4 fruit fly cellular contexts compared by ENCODE assay signal in the genomic region with DNA sequence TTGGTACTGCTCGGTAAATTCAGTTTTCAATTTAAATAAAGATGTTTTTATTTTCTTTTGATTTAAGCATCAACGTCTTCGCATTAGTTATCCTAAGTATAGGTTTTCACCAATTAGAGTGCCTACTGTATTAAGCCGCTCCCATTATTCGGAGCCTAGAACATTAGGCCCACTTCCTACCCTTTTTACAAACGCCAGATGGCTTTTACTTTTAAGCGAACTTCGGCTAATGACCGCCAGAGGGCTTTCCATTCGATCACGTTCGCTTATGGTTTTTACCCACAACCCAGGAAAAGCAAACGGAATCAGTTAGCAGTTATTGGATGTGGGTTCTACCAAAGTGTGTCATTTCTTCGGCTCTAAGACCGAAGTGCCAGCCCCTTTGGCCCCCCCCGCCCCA.
TF ChIP-seq lines count a peak whose summit lies in the region.

No protein-coding gene starts in this region.

- peak; percentile 89 to 91 for TF ChIP-seq CTCF in S2 (optimal IDR thresholded peaks at IDR 0.05; lab: Kevin White, UChicago)
- TF ChIP-seq CTCF in whole organism, embryonic (GFP tag; optimal IDR thresholded peaks at IDR 0.05; lab: Kevin White, UChicago): peak; percentile 93

TF ChIP-seq in whole organism, adult, 20 proteins besides CTCF, POLR2A, EP300 and RAD21:
- TF ChIP-seq pad (GFP tag; optimal IDR thresholded peaks at IDR 0.05; lab: Kevin White, UChicago) (no peak), CG14711 (tag; optimal IDR thresholded peaks at IDR 0.05; lab: Kevin White, UChicago) (no peak), CG11617 (GFP tag; optimal IDR thresholded peaks at IDR 0.05; lab: Kevin White, UChicago) (no peak), cic (GFP tag; optimal IDR thresholded peaks at IDR 0.05; lab: Kevin White, UChicago) (no peak), bab1 (GFP tag; optimal IDR thresholded peaks at IDR 0.05; lab: Kevin White, UChicago) (peak; percentile 49), CG7045 (GFP tag; optimal IDR thresholded peaks at IDR 0.05; lab: Kevin White, UChicago) (no peak)

TF ChIP-seq in whole organism, embryonic, 481 proteins besides CTCF, POLR2A, EP300 and RAD21 (continues in another document):
- no peak for TF ChIP-seq CG1529 (GFP tag; optimal IDR thresholded peaks at IDR 0.05; lab: Kevin White, UChicago)
- no peak for TF ChIP-seq HLH3B (GFP tag; IDR thresholded peaks at IDR 0.05; lab: Robert Waterston, UW)
- TF ChIP-seq CG31365 (tag; optimal IDR thresholded peaks at IDR 0.05; lab: Kevin White, UChicago): no peak
- no peak for TF ChIP-seq CG7372 (GFP tag; IDR thresholded peaks at IDR 0.05; lab: Robert Waterston, UW)
- TF ChIP-seq CG2712 (tag; optimal IDR thresholded peaks at IDR 0.05; lab: Kevin White, UChicago): peak; percentile 28
- TF ChIP-seq slou (GFP tag; optimal IDR thresholded peaks at IDR 0.05; lab: Kevin White, UChicago): no peak
- TF ChIP-seq jumu (GFP tag; optimal IDR thresholded peaks at IDR 0.05; lab: Kevin White, UChicago): no peak
- no peak for TF ChIP-seq CG10654 (GFP tag; optimal IDR thresholded peaks at IDR 0.05; lab: Kevin White, UChicago)
- TF ChIP-seq CG43689 (GFP tag; IDR thresholded peaks at IDR 0.05; lab: Robert Waterston, UW): no peak
- no peak for TF ChIP-seq Atf3 (GFP tag; optimal IDR thresholded peaks at IDR 0.05; lab: Kevin White, UChicago)
- TF ChIP-seq CG30020 (tag; optimal IDR thresholded peaks at IDR 0.05; lab: Kevin White, UChicago): no peak
- no peak for TF ChIP-seq her (GFP tag; optimal IDR thresholded peaks at IDR 0.05; lab: Kevin White, UChicago)
- TF ChIP-seq CG3838 (GFP tag; optimal IDR thresholded peaks at IDR 0.05; lab: Kevin White, UChicago): no peak
- TF ChIP-seq CG18011 (GFP tag; optimal IDR thresholded peaks at IDR 0.05; lab: Kevin White, UChicago): no peak
- TF ChIP-seq CG4328 (GFP tag; optimal IDR thresholded peaks at IDR 0.05; lab: Kevin White, UChicago): no peak
- no peak for TF ChIP-seq CG3281 (GFP tag; optimal IDR thresholded peaks at IDR 0.05; lab: Kevin White, UChicago)
- no peak for TF ChIP-seq CG8388 (GFP tag; optimal IDR thresholded peaks at IDR 0.05; lab: Kevin White, UChicago)
- no peak for TF ChIP-seq fd102C (GFP tag; optimal IDR thresholded peaks at IDR 0.05; lab: Kevin White, UChicago)
- TF ChIP-seq B-H1 (GFP tag; IDR thresholded peaks at IDR 0.05; lab: Robert Waterston, UW): no peak
- no peak for TF ChIP-seq CG31224 (GFP tag; IDR thresholded peaks at IDR 0.05; lab: Robert Waterston, UW)
- no peak for TF ChIP-seq da (GFP tag; optimal IDR thresholded peaks at IDR 0.05; lab: Kevin White, UChicago)
- TF ChIP-seq knrl (GFP tag; IDR thresholded peaks at IDR 0.05; lab: Robert Waterston, UW; ENCODE audit: partially characterized antibody): no peak
- no peak for TF ChIP-seq z (GFP tag; IDR thresholded peaks at IDR 0.05; lab: Robert Waterston, UW)
- no peak for TF ChIP-seq chinmo (GFP tag; IDR thresholded peaks at IDR 0.05; lab: Robert Waterston, UW; ENCODE audit: partially characterized antibody)
- no peak for TF ChIP-seq CG5180 (GFP tag; optimal IDR thresholded peaks at IDR 0.05; lab: Kevin White, UChicago)
- TF ChIP-seq lmd (GFP tag; IDR thresholded peaks at IDR 0.05; lab: Robert Waterston, UW): peak; percentile 6; the same call in 1 of the 2 replicates
- TF ChIP-seq CG7745 (tag; optimal IDR thresholded peaks at IDR 0.05; lab: Kevin White, UChicago): no peak
- no peak for TF ChIP-seq CG4360 (GFP tag; IDR thresholded peaks at IDR 0.05; lab: Robert Waterston, UW)
- no peak for TF ChIP-seq CG12659 (GFP tag; optimal IDR thresholded peaks at IDR 0.05; lab: Kevin White, UChicago)
- no peak for TF ChIP-seq Rfx (GFP tag; IDR thresholded peaks at IDR 0.05; lab: Robert Waterston, UW)
- peak; percentile 66 for TF ChIP-seq grau (tag; optimal IDR thresholded peaks at IDR 0.05; lab: Kevin White, UChicago)
- TF ChIP-seq zfh1 (GFP tag; IDR thresholded peaks at IDR 0.05; lab: Robert Waterston, UW): peak; percentile 30; the same call in 1 of the 3 replicates
- no peak for TF ChIP-seq chif (GFP tag; optimal IDR thresholded peaks at IDR 0.05; lab: Kevin White, UChicago)
- TF ChIP-seq Camta (GFP tag; optimal IDR thresholded peaks at IDR 0.05; lab: Kevin White, UChicago): no peak
- no peak for TF ChIP-seq Med (GFP tag; lab: Kevin White, UChicago)
- no peak for TF ChIP-seq CG16779 (GFP tag; IDR thresholded peaks at IDR 0.05; lab: Robert Waterston, UW)
- no peak for TF ChIP-seq unpg (GFP tag; optimal IDR thresholded peaks at IDR 0.05; lab: Kevin White, UChicago)
- no peak for TF ChIP-seq CG10565 (GFP tag; optimal IDR thresholded peaks at IDR 0.05; lab: Kevin White, UChicago)
- peak; percentile 14; the same call in 1 of the 2 replicates for TF ChIP-seq CG6689 (GFP tag; IDR thresholded peaks at IDR 0.05; lab: Robert Waterston, UW)
- no peak for TF ChIP-seq CG10462 (GFP tag; optimal IDR thresholded peaks at IDR 0.05; lab: Kevin White, UChicago)
- TF ChIP-seq fd64A (GFP tag; optimal IDR thresholded peaks at IDR 0.05; lab: Kevin White, UChicago): no peak
- peak; percentile 55 for TF ChIP-seq CG6791 (GFP tag; IDR thresholded peaks at IDR 0.05; lab: Robert Waterston, UW; ENCODE audit: partially characterized antibody)

TF ChIP-seq in whole organism, pupa, 21 proteins besides CTCF, POLR2A, EP300 and RAD21:
- TF ChIP-seq fd96Ca (GFP tag; IDR thresholded peaks at IDR 0.05; lab: Robert Waterston, UW): no peak
- no peak for TF ChIP-seq CG8301 (tag; optimal IDR thresholded peaks at IDR 0.05; lab: Kevin White, UChicago)
- no peak for TF ChIP-seq gl (tag; optimal IDR thresholded peaks at IDR 0.05; lab: Kevin White, UChicago)
- no peak for TF ChIP-seq Pif1A (GFP tag; optimal IDR thresholded peaks at IDR 0.05; lab: Kevin White, UChicago)
- TF ChIP-seq CG15710 (tag; optimal IDR thresholded peaks at IDR 0.05; lab: Kevin White, UChicago): no peak
- TF ChIP-seq CG10348 (GFP tag; IDR thresholded peaks at IDR 0.05; lab: Robert Waterston, UW): no peak
- TF ChIP-seq Ets98B (GFP tag; IDR thresholded peaks at IDR 0.05; lab: Robert Waterston, UW): no peak
- peak; percentile 36 for TF ChIP-seq CG9948 (tag; optimal IDR thresholded peaks at IDR 0.05; lab: Kevin White, UChicago)
- 0 out of 3 replicates have a peak, but pooled peaks have one; percentile 21 for TF ChIP-seq CG4496 (GFP tag; IDR thresholded peaks at IDR 0.05; lab: Robert Waterston, UW)
